Fruit fly (Drosophila melanogaster) whole organism: ENCODE data around the gene pyd.

ENCODE experiments used
- CG8478 ChIP-seq: fragments of >200 bp; optimal IDR thresholded peaks from 2 replicates; lab custom pipeline; 2018; ENCODE audit warnings: inconsistent platforms
- Dll ChIP-seq: fragments of >200 bp; optimal IDR thresholded peaks from 2 replicates; lab custom pipeline; 2017
- EcR ChIP-seq, 2 experiments: fragments of >200 bp; optimal IDR thresholded peaks; 2 replicates each; lab custom pipeline; 2017; ENCODE audit warnings: missing biosample characterization in 2 of 2, missing genetic modification characterization in 2 of 2, missing genetic modification reagents in 2 of 2
- pan ChIP-seq: fragments of >200 bp; optimal IDR thresholded peaks from 2 replicates; lab custom pipeline; 2017
- psq ChIP-seq: fragments of >200 bp; optimal IDR thresholded peaks from 2 replicates; lab custom pipeline; 2017
- usp ChIP-seq: fragments of >200 bp; optimal IDR thresholded peaks from 2 replicates; lab custom pipeline; 2017; ENCODE audit warnings: missing biosample characterization, missing genetic modification characterization, mixed read lengths

The pyd gene

DNA sequence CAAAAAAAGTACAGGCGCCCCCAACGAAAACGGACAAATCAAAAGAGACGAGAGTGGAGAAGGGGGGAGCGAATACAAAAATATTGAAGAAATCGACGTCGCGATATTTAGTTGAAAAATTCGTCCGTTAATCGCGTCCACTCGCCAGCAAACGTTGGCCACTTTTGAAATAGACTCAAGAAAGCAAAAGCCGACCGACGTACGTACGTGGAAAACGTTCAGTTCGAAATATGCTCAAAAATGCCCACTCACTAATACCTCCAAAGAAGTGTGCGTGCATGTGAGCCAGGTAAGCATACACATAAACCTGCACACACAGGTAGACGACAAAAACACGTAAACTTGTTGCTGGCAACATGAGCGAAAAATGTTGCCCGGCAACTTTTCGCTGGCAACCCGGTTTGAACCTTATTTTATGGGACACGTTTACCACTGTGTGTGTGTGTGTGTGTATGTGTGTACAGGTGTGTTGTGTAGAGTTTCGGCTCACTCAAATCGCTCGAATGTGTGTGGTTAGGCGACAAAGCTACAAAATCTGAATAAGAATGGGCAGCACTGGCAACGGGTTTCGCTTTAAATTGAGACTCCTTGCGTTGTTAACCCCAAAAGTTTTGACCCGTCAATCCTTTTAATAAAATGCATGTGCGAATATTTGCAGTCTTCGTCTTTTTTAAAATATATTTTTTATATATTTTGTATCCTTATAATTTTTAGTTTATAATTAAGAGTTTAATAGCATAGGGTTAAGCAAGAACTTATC, 74.0 kb downstream of the pyd start:
- no peak for TF ChIP-seq pan
- no peak for TF ChIP-seq CG8478
- no peak for TF ChIP-seq psq (lab: Kevin White, UChicago)
- no peak for TF ChIP-seq Dll (lab: Kevin White, UChicago)
- TF ChIP-seq usp (GFP tag; lab: Kevin White, UChicago) = no peak
- TF ChIP-seq EcR (GFP tag; optimal IDR thresholded peaks at IDR 0.05; lab: Kevin White, UChicago) = no peak

DNA sequence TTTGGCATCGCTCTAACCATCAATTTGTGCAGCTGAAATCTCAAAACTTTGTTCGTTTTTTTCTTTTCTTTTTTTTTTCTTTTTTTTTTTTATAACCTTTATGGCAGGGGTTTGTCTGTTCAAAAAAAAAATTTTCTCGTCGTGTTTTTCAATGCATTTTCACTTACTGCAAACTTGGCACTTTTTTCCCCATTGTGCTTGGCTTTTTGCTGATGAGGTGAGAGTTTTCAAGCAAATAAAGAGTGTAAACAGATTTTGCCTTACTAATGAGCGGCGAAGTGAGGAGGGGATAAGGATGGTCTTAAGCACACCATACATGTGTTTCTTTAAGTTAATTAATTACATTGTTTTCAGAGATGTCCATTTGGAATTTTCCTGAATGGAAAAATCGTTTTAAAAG, 75.5 kb downstream of the pyd start:
- no peak for TF ChIP-seq CG8478
- no peak for TF ChIP-seq Dll (lab: Kevin White, UChicago)
- TF ChIP-seq usp (GFP tag; lab: Kevin White, UChicago) = no peak
- no peak for TF ChIP-seq psq (lab: Kevin White, UChicago)
- no peak for TF ChIP-seq pan
- TF ChIP-seq EcR (GFP tag; optimal IDR thresholded peaks at IDR 0.05; lab: Kevin White, UChicago) = no peak

DNA sequence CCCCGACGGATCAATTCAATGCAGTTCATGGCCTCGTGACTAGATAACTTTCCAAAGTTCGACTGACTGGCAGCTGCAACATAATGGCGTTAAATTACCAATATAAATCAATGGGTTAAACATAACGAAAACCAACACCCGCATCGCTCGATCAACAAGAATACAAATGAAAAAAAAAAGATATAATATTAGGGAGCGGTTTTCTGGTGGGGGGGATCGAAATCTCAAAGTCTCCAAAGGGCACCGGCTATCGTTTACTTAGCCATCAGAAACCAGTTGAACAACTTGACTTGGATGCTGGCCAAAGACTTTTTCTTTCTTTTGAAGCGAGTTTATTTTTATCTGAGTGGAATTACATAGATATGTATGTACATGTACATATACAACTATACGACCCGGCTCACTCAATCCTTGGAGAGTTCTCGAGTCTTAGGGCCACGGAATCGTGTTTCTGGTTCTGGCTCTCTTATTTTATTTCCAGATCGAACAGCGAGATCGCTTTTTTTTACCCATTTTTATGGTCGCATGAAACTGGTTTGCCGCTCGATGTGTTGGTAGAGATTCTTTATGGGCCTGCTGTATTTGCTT, 77.0 kb downstream of the pyd start:
- TF ChIP-seq EcR (GFP tag; optimal IDR thresholded peaks at IDR 0.05; lab: Kevin White, UChicago) = no peak
- no peak for TF ChIP-seq psq (lab: Kevin White, UChicago)
- TF ChIP-seq usp (GFP tag; lab: Kevin White, UChicago) = no peak
- TF ChIP-seq Dll (lab: Kevin White, UChicago) = no peak
- no peak for TF ChIP-seq CG8478
- no peak for TF ChIP-seq pan

DNA sequence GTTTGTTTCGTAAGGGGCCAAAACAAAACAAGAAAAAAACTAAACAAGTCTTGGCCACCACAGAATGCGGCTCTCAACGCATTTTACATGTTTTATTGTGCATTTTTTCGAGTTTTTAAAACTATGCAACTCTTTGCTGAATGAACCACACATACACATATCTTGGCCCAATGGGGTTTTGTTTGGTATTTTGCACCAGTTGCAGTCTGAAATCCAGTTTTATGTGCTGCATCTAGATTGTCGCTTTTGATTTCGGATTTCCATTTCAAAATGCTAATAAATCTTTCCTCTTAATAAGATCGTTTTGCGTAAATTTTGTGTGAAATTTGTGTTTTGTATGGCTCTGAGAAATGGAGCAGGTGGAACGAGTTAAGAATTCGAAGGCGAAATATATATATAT, 78.0 kb downstream of the pyd start:
- no peak for TF ChIP-seq pan
- no peak for TF ChIP-seq CG8478
- no peak for TF ChIP-seq Dll (lab: Kevin White, UChicago)

DNA sequence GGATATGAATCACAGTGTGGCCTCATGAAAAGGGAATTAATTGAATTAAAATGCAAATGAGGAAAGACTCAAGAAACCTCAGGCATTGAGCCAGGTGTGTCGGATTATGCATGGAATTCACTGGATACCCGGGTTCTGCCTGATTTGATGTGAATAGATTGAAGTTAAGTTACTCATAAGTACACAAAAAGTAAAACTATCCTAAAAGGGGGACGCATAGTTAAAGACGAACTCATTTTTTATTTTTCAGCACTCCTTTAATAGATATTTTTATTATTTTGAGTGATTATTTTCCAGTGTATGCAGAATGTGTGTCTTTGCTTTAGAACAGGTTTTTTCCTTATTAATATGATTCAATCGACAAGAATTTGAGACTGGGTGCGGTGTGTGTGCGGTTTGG, 78.5 kb downstream of the pyd start:
- no peak for TF ChIP-seq psq (lab: Kevin White, UChicago)
- no peak for TF ChIP-seq pan
- TF ChIP-seq EcR (GFP tag; optimal IDR thresholded peaks at IDR 0.05; lab: Kevin White, UChicago) = no peak
- TF ChIP-seq CG8478 = no peak
- no peak for TF ChIP-seq usp (GFP tag; lab: Kevin White, UChicago)
- TF ChIP-seq Dll (lab: Kevin White, UChicago) = no peak

DNA sequence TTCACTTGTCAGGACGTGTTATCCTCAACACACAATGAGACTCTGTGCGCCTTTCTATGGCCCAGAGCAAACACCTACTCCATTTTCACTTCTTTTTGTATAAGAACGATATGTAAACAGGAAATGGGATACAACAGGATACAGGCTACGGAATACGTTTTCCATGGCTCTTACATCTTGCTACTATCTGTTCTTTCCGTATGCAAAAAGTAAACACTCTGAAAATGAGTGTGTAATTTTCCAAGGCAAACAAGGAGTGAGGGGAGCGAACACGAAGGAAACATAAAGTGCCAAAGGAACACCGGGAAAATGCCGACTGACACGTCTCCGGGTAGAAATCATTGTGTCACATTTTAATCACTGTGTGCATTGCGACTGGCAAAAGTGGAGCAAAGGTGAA, 81.1 kb downstream of the pyd start:
- TF ChIP-seq usp (GFP tag; lab: Kevin White, UChicago) = no peak

DNA sequence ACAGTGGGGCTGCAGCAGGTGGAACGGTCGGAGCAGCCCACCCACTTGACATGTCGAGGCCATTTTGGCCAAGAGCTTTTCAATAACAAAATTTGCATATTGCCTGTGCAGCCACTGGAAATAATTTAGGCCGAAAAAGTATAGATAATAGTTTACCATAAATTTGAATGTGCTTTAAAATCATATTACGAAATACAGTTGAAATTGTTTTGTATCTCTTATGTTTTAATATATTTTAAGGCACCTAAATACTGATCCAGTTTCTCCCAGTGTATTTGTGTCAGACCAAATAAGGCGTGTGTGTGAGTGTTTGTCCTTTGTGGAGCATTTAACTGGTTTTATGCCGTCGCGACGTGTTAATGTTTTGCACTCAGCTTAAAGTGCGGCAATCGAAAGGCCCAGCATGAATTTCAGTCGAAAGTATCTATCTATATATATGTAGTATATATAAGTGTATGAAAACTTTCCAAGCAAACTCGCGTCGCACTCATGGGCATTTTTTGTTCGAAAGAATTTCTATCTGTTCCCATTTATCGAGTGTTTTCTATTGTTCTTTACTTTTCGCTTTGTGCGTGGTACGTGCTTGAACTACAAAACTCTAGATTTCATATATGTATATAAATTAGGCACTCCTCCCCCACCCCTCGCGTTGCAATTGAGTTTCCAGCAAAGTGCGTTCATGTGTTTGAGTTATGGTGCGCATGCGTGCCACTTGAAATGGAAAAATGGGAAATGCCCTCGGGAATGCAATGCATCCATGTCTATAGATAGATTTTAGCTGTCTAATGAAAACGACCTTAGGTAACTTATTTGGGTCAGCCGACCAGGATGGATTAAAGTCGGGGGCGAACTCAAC, 82.1 kb downstream of the pyd start:
- no peak for TF ChIP-seq Dll (lab: Kevin White, UChicago)
- no peak for TF ChIP-seq usp (GFP tag; lab: Kevin White, UChicago)
- TF ChIP-seq pan = no peak
- no peak for TF ChIP-seq CG8478
- TF ChIP-seq psq (lab: Kevin White, UChicago) = no peak
- TF ChIP-seq EcR (GFP tag; optimal IDR thresholded peaks at IDR 0.05; lab: Kevin White, UChicago) = no peak

DNA sequence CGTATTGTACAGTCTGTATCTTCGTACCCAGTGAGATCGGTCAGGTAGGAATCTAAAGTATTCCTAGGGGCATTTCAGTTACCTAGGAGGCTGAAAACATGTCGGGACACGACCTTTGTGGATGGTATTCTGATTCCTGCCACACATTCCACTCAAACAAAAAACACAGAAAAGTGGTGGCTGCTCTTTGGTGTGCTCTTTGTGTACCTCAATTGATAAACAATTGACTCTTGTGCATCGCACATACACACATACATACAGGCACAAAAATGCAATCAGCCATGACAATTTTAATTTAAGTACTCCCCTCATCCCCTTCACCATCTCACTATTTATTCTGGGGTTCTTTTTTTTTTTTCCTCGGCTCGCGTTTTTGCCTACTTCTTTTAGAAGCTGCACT, 83.5 kb downstream of the pyd start:
- no peak for TF ChIP-seq psq (lab: Kevin White, UChicago)
- TF ChIP-seq usp (GFP tag; lab: Kevin White, UChicago) = no peak
- no peak for TF ChIP-seq EcR (GFP tag; optimal IDR thresholded peaks at IDR 0.05; lab: Kevin White, UChicago)
- TF ChIP-seq CG8478 = no peak
- no peak for TF ChIP-seq pan
- no peak for TF ChIP-seq Dll (lab: Kevin White, UChicago)

DNA sequence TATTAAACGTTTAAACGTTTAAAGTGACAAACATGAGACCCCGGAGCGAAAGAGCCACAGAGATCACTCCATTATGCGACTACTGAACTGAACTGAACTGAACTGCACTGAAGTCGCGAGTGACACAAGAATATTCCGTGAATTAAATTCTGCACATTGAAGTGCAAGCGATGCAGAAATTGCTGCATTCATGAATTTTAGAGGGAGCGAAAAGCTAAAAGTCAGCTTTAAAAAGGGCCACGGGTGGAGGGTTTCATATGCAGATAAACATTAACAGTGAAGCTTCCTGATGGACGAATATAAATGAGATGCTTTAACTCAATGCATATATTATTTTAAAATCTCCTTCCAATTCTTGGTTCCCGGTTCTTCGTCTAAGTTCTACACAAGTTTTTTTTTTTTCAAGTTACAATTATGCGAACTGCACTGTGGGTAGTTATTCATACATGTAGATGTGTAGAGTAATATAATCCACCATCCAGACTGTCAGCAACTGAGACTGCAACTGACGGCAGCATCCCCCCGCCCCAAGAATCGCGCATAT, 84.5 kb downstream of the pyd start:
- TF ChIP-seq psq (lab: Kevin White, UChicago) (no peak), usp (GFP tag; lab: Kevin White, UChicago) (no peak)

DNA sequence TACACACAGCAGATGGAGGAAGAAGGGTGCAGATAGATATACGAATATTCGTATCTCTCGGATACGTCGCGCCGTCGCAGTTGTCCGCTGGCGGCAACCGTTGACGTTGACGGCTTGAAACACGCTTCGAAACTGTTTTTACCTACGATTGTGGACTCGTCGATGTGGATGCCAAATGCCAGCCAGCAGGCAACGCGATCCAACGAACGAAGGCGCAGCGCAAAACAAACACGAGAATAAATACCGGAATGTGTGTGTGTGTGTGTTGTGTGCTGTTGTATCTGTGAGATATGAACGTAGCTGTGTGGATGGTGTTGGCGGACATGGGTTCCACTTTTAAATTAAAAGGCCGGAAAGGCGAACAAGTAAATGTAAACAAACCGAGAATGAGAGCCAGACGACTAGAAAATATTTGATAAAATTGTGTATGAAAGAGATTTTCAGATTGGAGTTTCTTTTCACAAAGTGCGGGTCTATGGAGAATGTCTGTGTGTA, 85.5 kb downstream of the pyd start:
- no peak for TF ChIP-seq psq (lab: Kevin White, UChicago)
- TF ChIP-seq pan = no peak

DNA sequence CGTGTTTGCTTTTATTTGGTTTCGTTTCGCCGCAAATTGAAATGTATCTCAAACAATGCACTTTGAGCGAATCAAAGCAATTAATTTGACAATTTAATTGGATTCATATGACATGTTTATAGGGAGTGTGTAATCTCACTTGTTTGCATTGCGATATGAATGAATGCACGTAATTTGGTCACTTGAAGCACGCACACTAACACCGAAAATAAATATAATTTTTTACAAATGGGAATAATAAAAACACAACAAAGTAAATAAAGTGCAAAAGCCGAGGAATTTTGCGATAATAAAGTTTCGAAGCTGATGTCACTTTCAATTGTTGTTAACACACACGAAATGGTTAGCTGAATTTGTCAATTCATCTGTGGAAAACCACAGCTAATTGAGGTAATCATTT, 86.7 kb downstream of the pyd start:
- TF ChIP-seq pan = no peak
- TF ChIP-seq psq (lab: Kevin White, UChicago) = no peak
- TF ChIP-seq usp (GFP tag; lab: Kevin White, UChicago) = no peak
- TF ChIP-seq CG8478 = no peak
- no peak for TF ChIP-seq Dll (lab: Kevin White, UChicago)
- TF ChIP-seq EcR (GFP tag; optimal IDR thresholded peaks at IDR 0.05; lab: Kevin White, UChicago) = no peak

DNA sequence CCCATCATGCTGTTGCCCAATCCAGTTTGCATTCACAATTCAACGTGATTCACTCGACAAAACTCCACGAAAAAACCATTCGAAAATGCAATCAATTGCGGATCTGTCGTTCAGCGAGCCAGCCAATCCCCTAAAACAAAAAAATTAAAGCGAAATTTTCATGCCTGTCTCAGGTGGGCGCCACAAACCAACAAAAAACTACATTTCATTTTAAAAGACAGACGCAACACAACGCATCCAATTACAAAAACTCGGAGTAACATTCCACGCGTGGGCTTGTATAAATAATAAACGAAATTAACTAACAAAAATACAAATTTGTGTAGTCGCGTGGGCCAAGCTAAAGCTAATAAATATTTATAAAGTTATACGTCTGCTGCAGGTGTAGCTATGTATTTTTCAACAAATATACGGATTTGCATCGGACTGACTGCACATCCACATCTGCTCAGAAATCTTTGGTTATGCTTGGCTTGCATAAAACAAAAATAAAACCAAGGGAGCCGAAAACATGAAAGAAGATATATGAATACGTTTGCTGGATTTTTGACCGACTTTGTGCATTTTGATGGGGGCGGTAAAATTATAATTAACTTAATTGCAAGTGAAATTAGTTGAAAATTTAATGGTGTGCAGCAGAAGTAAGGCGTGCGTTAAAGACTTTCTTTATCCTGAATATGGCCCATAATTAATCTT, 87.6 kb downstream of the pyd start:
- TF ChIP-seq usp (GFP tag; lab: Kevin White, UChicago) (no peak), psq (lab: Kevin White, UChicago) (no peak), EcR (GFP tag; optimal IDR thresholded peaks at IDR 0.05; lab: Kevin White, UChicago) (no peak), CG8478 (no peak)
